Worm (Caenorhabditis elegans): ENCODE measurements around the gene rfth-1.

The rfth-1 gene

ce11 chrIV:4470885-4471772 is 40.0 kb downstream of the rfth-1 start (continued):
- TF ChIP-seq nhr-20 (tag; optimal IDR thresholded peaks at IDR 0.05) (peak; percentile 9), tlp-1 (tag; optimal IDR thresholded peaks at IDR 0.05) (no peak), swsn-7 (tag; optimal IDR thresholded peaks at IDR 0.05) (peak; percentile 19), fos-1 (tag; optimal IDR thresholded peaks at IDR 0.05) (no peak), nhr-19 (GFP tag; conservative IDR thresholded peaks at IDR 0.05) (peak; percentile 34), efl-1 (optimal IDR thresholded peaks at IDR 0.05) (peak; percentile 57 to 77), efl-1 (GFP tag; optimal IDR thresholded peaks at IDR 0.05 in 1 of 2) (peak; percentile 78 to 97), fkh-8 (tag; optimal IDR thresholded peaks at IDR 0.05) (peak; percentile 42), hlh-17 (GFP tag; optimal IDR thresholded peaks at IDR 0.05; ENCODE audit: borderline replicate concordance) (no peak), tbx-2 (tag; optimal IDR thresholded peaks at IDR 0.05) (peak; percentile 11), ztf-4 (tag; optimal IDR thresholded peaks at IDR 0.05) (no peak), hpl-2 (GFP tag; optimal IDR thresholded peaks at IDR 0.05) (no peak), nhr-11 (tag; optimal IDR thresholded peaks at IDR 0.05) (no peak), nhr-12 (tag; optimal IDR thresholded peaks at IDR 0.05) (no peak), lin-13 (GFP tag; optimal IDR thresholded peaks at IDR 0.05) (peak; percentile 3), lsy-2 (tag; optimal IDR thresholded peaks at IDR 0.05) (peak; percentile 17 to 35), aly-2 (tag; optimal IDR thresholded peaks at IDR 0.05) (no peak), ceh-90 (tag; optimal IDR thresholded peaks at IDR 0.05) (no peak), C16A3.4 (tag; optimal IDR thresholded peaks at IDR 0.05) (peak; percentile 54), skn-1 (tag; optimal IDR thresholded peaks at IDR 0.05) (no peak), mep-1 (tag; optimal IDR thresholded peaks at IDR 0.05) (no peak), unc-98 (GFP tag; IDR thresholded peaks at IDR 0.05) (no peak), blmp-1 (tag; optimal IDR thresholded peaks at IDR 0.05) (peak; percentile 6), nhr-237 (tag; optimal IDR thresholded peaks at IDR 0.05) (no peak), snu-23 (GFP tag; optimal IDR thresholded peaks at IDR 0.05) (peak; percentile 37), aha-1 (tag; optimal IDR thresholded peaks at IDR 0.05) (no peak), sup-37 (GFP tag; optimal IDR thresholded peaks at IDR 0.05) (no peak), fkh-10 (GFP tag; optimal IDR thresholded peaks at IDR 0.05) (no peak), egl-13 (tag; optimal IDR thresholded peaks at IDR 0.05) (no peak), irx-1 (tag; optimal IDR thresholded peaks at IDR 0.05) (no peak), ama-1 (optimal IDR thresholded peaks at IDR 0.05) (no peak), pqm-1 (tag; optimal IDR thresholded peaks at IDR 0.05) (no peak), ceh-88 (GFP tag; IDR thresholded peaks at IDR 0.05) (peak; percentile 43; the same call in 1 of the 2 replicates), Y116A8C.19 (tag; optimal IDR thresholded peaks at IDR 0.05; ENCODE audit: borderline replicate concordance) (no peak), unc-130 (tag; optimal IDR thresholded peaks at IDR 0.05) (no peak), xbp-1 (tag; optimal IDR thresholded peaks at IDR 0.05) (no peak), ceh-63 (GFP tag; optimal IDR thresholded peaks at IDR 0.05) (no peak), ceh-8 (GFP tag; optimal IDR thresholded peaks at IDR 0.05) (no peak), jun-1 (tag; optimal IDR thresholded peaks at IDR 0.05) (no peak), isw-1 (GFP tag; IDR thresholded peaks at IDR 0.05) (no peak), C04F5.9 (tag; optimal IDR thresholded peaks at IDR 0.05) (no peak), lir-3 (tag; optimal IDR thresholded peaks at IDR 0.05; ENCODE audit: poor library complexity) (no peak), dpl-1 (GFP tag; optimal IDR thresholded peaks at IDR 0.05) (peak; percentile 57 to 75 (median 65)), pag-3 (tag; optimal IDR thresholded peaks at IDR 0.05; ENCODE audit: borderline replicate concordance, insufficient read depth) (no peak), nhr-84 (tag; optimal IDR thresholded peaks at IDR 0.05) (no peak), fkh-4 (tag; optimal IDR thresholded peaks at IDR 0.05; ENCODE audit: borderline replicate concordance) (no peak), egl-27 (tag; optimal IDR thresholded peaks at IDR 0.05) (no peak), ces-1 (GFP tag; optimal IDR thresholded peaks at IDR 0.05) (no peak), mdl-1 (tag; optimal IDR thresholded peaks at IDR 0.05) (peak in 1 of 2 experiments; percentile 86), lin-35 (GFP tag; optimal IDR thresholded peaks at IDR 0.05) (peak; percentile 59 to 81), dsc-1 (tag; optimal IDR thresholded peaks at IDR 0.05) (peak; percentile 25), vab-15 (tag; optimal IDR thresholded peaks at IDR 0.05) (peak; percentile 41)

Measured in whole organism, L1 larva.